Worm (Caenorhabditis elegans): Measurements from ENCODE around the gene F11G11.4.

ce11 chrII:4821739-4822138 lies 38.7 kb upstream of the F11G11.4 start, which contains the start of gene lact-5:
- TF ChIP-seq him-1 (tag; optimal IDR thresholded peaks at IDR 0.05) (no peak), dao-5 (tag; optimal IDR thresholded peaks at IDR 0.05) (no peak)
